Worm (Caenorhabditis elegans) whole organism, early embryonic: ENCODE data around the gene rnf-113.

Experiments
- F13C5.2 ChIP-seq: sonication (generic microtip); optimal IDR thresholded peaks from 2 replicates; lab custom pipeline; 2017; ENCODE audit warnings: mild to moderate bottlenecking, missing genetic modification characterization, inconsistent platforms, missing compliant biosample characterization
- aly-1 ChIP-seq: sonication (generic microtip); optimal IDR thresholded peaks from 2 replicates; lab custom pipeline; 2016; ENCODE audit warnings: missing genetic modification characterization, missing compliant biosample characterization
- ama-1 ChIP-seq: fragments of 150-350 bp; optimal IDR thresholded peaks from 2 replicates; lab custom pipeline; 2014
- ceh-13 ChIP-seq: fragments of 200-800 bp; sonication (Bioruptor generic); optimal IDR thresholded peaks from 2 replicates; lab custom pipeline; 2018; ENCODE audit warnings: mild to moderate bottlenecking, missing genetic modification characterization, missing compliant biosample characterization
- ceh-36 ChIP-seq: sonication (generic microtip); optimal IDR thresholded peaks from 2 replicates; lab custom pipeline; 2016; ENCODE audit warnings: missing genetic modification characterization, inconsistent platforms, missing compliant biosample characterization
- flt-1 ChIP-seq: fragments of 200-800 bp; sonication (Bioruptor generic); IDR thresholded peaks from 2 replicates; pipeline ENCODE4 v1.3.6; 2022; ENCODE audit warnings: missing genetic modification characterization, missing compliant biosample characterization
- hmbx-1 ChIP-seq: sonication (generic microtip); optimal IDR thresholded peaks from 2 replicates; lab custom pipeline; 2016; ENCODE audit warnings: mild to moderate bottlenecking, missing genetic modification characterization, missing compliant biosample characterization
- hmg-4 ChIP-seq: fragments of 200-800 bp; sonication (Bioruptor generic); optimal IDR thresholded peaks from 2 replicates; lab custom pipeline; 2018; ENCODE audit warnings: mild to moderate bottlenecking, missing genetic modification characterization, missing compliant biosample characterization
- hnd-1 ChIP-seq: sonication (generic microtip); optimal IDR thresholded peaks from 2 replicates; lab custom pipeline; 2016; ENCODE audit warnings: missing genetic modification characterization, missing compliant biosample characterization
- sea-1 ChIP-seq: fragments of 200-800 bp; sonication (Bioruptor generic); conservative IDR thresholded peaks from 2 replicates; pipeline ENCODE4 v1.3.6; 2022; ENCODE audit warnings: missing genetic modification characterization, missing compliant biosample characterization
- tbx-11 ChIP-seq: fragments of 200-800 bp; sonication (Bioruptor generic); IDR thresholded peaks from 2 replicates; pipeline ENCODE4 v1.3.6; 2022; ENCODE audit warnings: missing genetic modification characterization, missing compliant biosample characterization

DNA sequence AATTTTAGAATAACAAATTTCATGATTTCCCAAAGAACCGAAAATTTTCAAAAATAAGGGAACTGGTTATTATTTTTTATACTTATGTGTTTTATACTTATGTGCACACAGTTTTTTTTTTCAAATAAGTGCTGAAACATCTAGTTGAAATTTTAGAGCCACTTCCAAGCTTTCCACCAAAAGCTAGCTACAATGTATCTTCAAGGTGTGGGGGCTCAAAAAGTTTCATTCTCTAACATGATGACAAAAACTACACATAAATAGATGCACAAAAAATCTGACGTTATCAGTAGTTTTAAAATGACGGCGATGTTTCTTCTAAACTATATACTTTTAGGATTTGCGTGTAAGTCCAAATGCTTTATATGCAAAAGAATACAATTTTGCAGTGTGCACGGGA lies 36.6 kb upstream of the rnf-113 start, which contains the start of gene clec-163:
- TF ChIP-seq ama-1 = no peak
- TF ChIP-seq sea-1 = no peak
- TF ChIP-seq F13C5.2 (tag; lab: Kevin White, UChicago) = no peak
- no peak for TF ChIP-seq ceh-36
- no peak for TF ChIP-seq hnd-1
- no peak for TF ChIP-seq ceh-13
- no peak for TF ChIP-seq hmg-4 (GFP tag; lab: Kevin White, UChicago)
- no peak for TF ChIP-seq aly-1 (tag; lab: Kevin White, UChicago)
- no peak for TF ChIP-seq flt-1 (GFP tag; lab: Robert Waterston, UW)
- TF ChIP-seq hmbx-1 = no peak
- no peak for TF ChIP-seq tbx-11
